Worm (Caenorhabditis elegans) whole organism, late embryonic: ENCODE data around the gene H06I04.3.

Experiments
- ama-1 ChIP-seq: fragments of 150-350 bp; optimal IDR thresholded peaks from 2 replicates; lab custom pipeline; 2014
- ceh-30 ChIP-seq: fragments of 150-350 bp; optimal IDR thresholded peaks from 2 replicates; lab custom pipeline; 2014; ENCODE audit warnings: missing biosample characterization, missing genetic modification characterization
- che-1 ChIP-seq: sonication (generic microtip); optimal IDR thresholded peaks from 2 replicates; lab custom pipeline; 2016; ENCODE audit warnings: mild to moderate bottlenecking, missing genetic modification characterization, missing compliant biosample characterization
- fax-1 ChIP-seq: sonication (generic microtip); optimal IDR thresholded peaks from 2 replicates; lab custom pipeline; 2016; ENCODE audit warnings: missing genotype, missing genetic modification characterization, missing compliant biosample characterization
- fkh-10 ChIP-seq: fragments of 150-350 bp; optimal IDR thresholded peaks from 2 replicates; lab custom pipeline; 2014; ENCODE audit warnings: missing biosample characterization, missing genetic modification reagents, missing genetic modification characterization
- nhr-11 ChIP-seq: fragments of 150-350 bp; optimal IDR thresholded peaks from 2 replicates; lab custom pipeline; 2014; ENCODE audit warnings: missing biosample characterization, missing genetic modification characterization
- pat-9 ChIP-seq: fragments of 200-800 bp; sonication (Bioruptor generic); optimal IDR thresholded peaks from 2 replicates; lab custom pipeline; 2018; ENCODE audit warnings: mild to moderate bottlenecking, missing genetic modification characterization, moderate library complexity, missing compliant biosample characterization
- pha-2 ChIP-seq: sonication (generic microtip); optimal IDR thresholded peaks from 2 replicates; lab custom pipeline; 2017; ENCODE audit warnings: mild to moderate bottlenecking, missing genetic modification characterization, missing compliant biosample characterization
- pha-4 ChIP-seq: fragments of 150-350 bp; optimal IDR thresholded peaks from 2 replicates; lab custom pipeline; 2018; ENCODE audit warnings: missing biosample characterization, missing genetic modification reagents, missing genetic modification characterization
- ref-2 ChIP-seq: sonication (generic microtip); optimal IDR thresholded peaks from 2 replicates; lab custom pipeline; 2016; ENCODE audit warnings: missing genetic modification characterization, missing compliant biosample characterization
- sdc-2 ChIP-seq: sonication (generic microtip); optimal IDR thresholded peaks from 2 replicates; lab custom pipeline; 2016; ENCODE audit warnings: missing genotype, missing genetic modification characterization, missing compliant biosample characterization

- TF ChIP-seq ref-2 (tag; lab: Kevin White, UChicago) (no peak), nhr-11 (tag; lab: Kevin White, UChicago) (no peak), fkh-10 (GFP tag; lab: Kevin White, UChicago) (no peak), pha-2 (tag; lab: Kevin White, UChicago) (no peak), che-1 (tag; lab: Kevin White, UChicago) (no peak), pha-4 (tag; lab: Kevin White, UChicago) (no peak), ceh-30 (tag; lab: Kevin White, UChicago) (no peak), ama-1 (no peak), sdc-2 (tag; lab: Kevin White, UChicago) (no peak), pat-9 (tag; lab: Kevin White, UChicago) (no peak), fax-1 (tag; lab: Kevin White, UChicago) (no peak)
Observed at ce11 chrIII:3086471-3086870, 16.1 kb downstream of the H06I04.3 start, which contains the start of gene sft-1.
